Worm (Caenorhabditis elegans) whole organism, L4 larva: Measurements from ENCODE around the gene Y41C4A.22.

ENCODE experiments used
- F26F4.8 ChIP-seq: fragments of 200-800 bp; sonication (Bioruptor generic); conservative IDR thresholded peaks from 2 replicates; pipeline ENCODE4 v1.3.6; 2022; ENCODE audit warnings: missing genetic modification characterization, missing compliant biosample characterization
- aly-2 ChIP-seq: sonication (generic microtip); optimal IDR thresholded peaks from 2 replicates; lab custom pipeline; 2018; ENCODE audit warnings: missing biosample characterization, missing genetic modification characterization
- ceh-82 ChIP-seq: sonication (generic microtip); optimal IDR thresholded peaks from 2 replicates; lab custom pipeline; 2017; ENCODE audit warnings: missing biosample characterization, missing genetic modification characterization
- ctbp-1 ChIP-seq: fragments of 200-800 bp; sonication (Bioruptor generic); IDR thresholded peaks from 2 replicates; pipeline ENCODE4 v1.3.6; 2022; ENCODE audit warnings: missing genetic modification reagents, missing genetic modification characterization, missing compliant biosample characterization
- fos-1 ChIP-seq: fragments of 150-350 bp; optimal IDR thresholded peaks from 2 replicates; lab custom pipeline; 2014; ENCODE audit warnings: missing biosample characterization, missing genetic modification characterization
- nhr-77 ChIP-seq: fragments of 150-350 bp; optimal IDR thresholded peaks from 2 replicates; lab custom pipeline; 2014; ENCODE audit warnings: missing biosample characterization, missing genetic modification characterization
- snpc-4 ChIP-seq: fragments of 150-350 bp; optimal IDR thresholded peaks from 2 replicates; lab custom pipeline; 2014; ENCODE audit warnings: missing biosample characterization, missing genetic modification characterization
- unc-130 ChIP-seq: sonication (generic microtip); optimal IDR thresholded peaks from 2 replicates; lab custom pipeline; 2016; ENCODE audit warnings: missing genetic modification reagents, missing genetic modification characterization, missing compliant biosample characterization
- unc-62 ChIP-seq, 3 experiments: fragments of 150-350 bp in 1 of 3; sonication (generic microtip); optimal IDR thresholded peaks in 2 of 3; peaks in 1 of 3; 1 replicate in 1 of 3; 2 replicates in 2 of 3; lab custom pipeline; 2014 to 2017; ENCODE audit warnings: missing biosample characterization in 3 of 3, missing genetic modification characterization in 3 of 3, missing genetic modification reagents in 3 of 3, missing genotype in 1 of 3
- ztf-7 ChIP-seq: fragments of 150-350 bp; optimal IDR thresholded peaks from 2 replicates; lab custom pipeline; 2014; ENCODE audit warnings: missing biosample characterization, missing genetic modification characterization

- no peak for TF ChIP-seq ceh-82 (tag; lab: Kevin White, UChicago)
- TF ChIP-seq ctbp-1 (GFP tag; lab: Robert Waterston, UW), result no peak
- TF ChIP-seq ztf-7 (tag; lab: Kevin White, UChicago), result no peak
- TF ChIP-seq aly-2, result no peak
- TF ChIP-seq unc-130 (GFP tag; lab: Kevin White, UChicago), result no peak
- no peak for TF ChIP-seq F26F4.8 (GFP tag; lab: Robert Waterston, UW)
- no peak for TF ChIP-seq snpc-4
- no peak for TF ChIP-seq unc-62 (GFP tag; optimal IDR thresholded peaks at IDR 0.05 in 1 of 2; lab: Kevin White, UChicago)
- TF ChIP-seq unc-62 (tag; optimal IDR thresholded peaks at IDR 0.05; lab: Kevin White, UChicago), result no peak
- no peak for TF ChIP-seq nhr-77 (tag; lab: Kevin White, UChicago)
- TF ChIP-seq fos-1, result no peak
Measured at ce11 chrIII:11718548-11718947, 23.5 kb downstream of the Y41C4A.22 start, which contains the start of gene Y41C4A.9.
